Fruit fly (Drosophila melanogaster): ENCODE results near the gene CG5888.

DNA sequence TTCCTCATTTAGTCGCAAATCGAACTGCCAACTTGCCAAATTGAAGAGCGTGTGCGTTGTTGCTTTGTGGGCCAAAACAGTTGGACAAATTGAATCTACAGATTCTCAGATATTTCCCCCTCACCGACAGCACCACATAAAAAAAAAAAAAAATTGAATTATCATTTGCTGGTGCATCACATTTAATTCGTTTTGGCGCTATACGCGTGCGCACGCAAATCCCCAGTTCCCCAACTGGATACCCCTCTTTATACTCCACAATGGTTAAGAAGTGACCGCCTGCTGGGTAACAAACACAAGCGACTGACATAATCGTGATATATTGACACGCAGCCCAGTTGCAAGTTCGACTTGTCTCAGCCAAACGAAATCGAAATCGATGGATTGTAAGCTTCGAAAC lies 10.1 kb upstream of the CG5888 start:
- no peak for TF ChIP-seq CG8478 (optimal IDR thresholded peaks at IDR 0.05)
- TF ChIP-seq CTCF (optimal IDR thresholded peaks at IDR 0.05) = no peak
